Fruit fly (Drosophila melanogaster): ENCODE results near the gene Fum3.

Gene Fum3

DNA sequence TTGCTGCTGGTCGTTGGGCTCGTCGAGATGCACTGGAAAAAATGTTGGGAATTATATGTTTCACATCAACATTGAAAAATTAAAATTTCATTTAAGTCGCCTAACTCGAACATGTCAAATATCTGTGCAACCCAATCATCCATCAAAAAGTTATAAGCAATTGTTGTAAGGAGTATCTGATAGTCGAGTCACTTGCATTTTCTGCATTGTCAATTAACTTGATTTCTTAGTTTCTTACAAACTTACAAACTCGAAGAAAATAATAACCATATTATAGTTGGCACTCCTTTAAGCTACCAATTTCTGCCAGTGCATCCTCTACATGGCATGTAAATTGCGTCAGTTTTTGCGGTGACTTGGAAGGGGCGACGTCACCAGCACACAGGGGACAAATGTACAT lies 17.5 kb upstream of the Fum3 start (continued):
- peak; percentile 41 for TF ChIP-seq PHDP (tag; optimal IDR thresholded peaks at IDR 0.05)
- peak; percentile 2 for TF ChIP-seq CG16863 (GFP tag; optimal IDR thresholded peaks at IDR 0.05)
- no peak for TF ChIP-seq Awh (GFP tag; IDR thresholded peaks at IDR 0.05)
- TF ChIP-seq org-1 (GFP tag; optimal IDR thresholded peaks at IDR 0.05), result peak; percentile 33
- 0 out of 2 replicates have a peak, but pooled peaks have one; percentile 19 for TF ChIP-seq Nf-YA (GFP tag; IDR thresholded peaks at IDR 0.05)
- TF ChIP-seq Lim3 (GFP tag; IDR thresholded peaks at IDR 0.05), result no peak
- TF ChIP-seq CG7556 (GFP tag; optimal IDR thresholded peaks at IDR 0.05), result peak; percentile 64
- 0 out of 2 replicates have a peak, but pooled peaks have one; percentile 8 for TF ChIP-seq ttk (GFP tag; IDR thresholded peaks at IDR 0.05)
- no peak for TF ChIP-seq CG11723 (GFP tag; optimal IDR thresholded peaks at IDR 0.05)
- TF ChIP-seq CG2199 (GFP tag; IDR thresholded peaks at IDR 0.05), result no peak
- no peak for TF ChIP-seq nerfin-1 (tag; optimal IDR thresholded peaks at IDR 0.05)
- peak; percentile 34 for TF ChIP-seq HLH54F (GFP tag; optimal IDR thresholded peaks at IDR 0.05)
- no peak for TF ChIP-seq dati (GFP tag; IDR thresholded peaks at IDR 0.05)
- peak; percentile 51; the same call in 1 of the 2 replicates for TF ChIP-seq CG6689 (GFP tag; IDR thresholded peaks at IDR 0.05)
- peak; percentile 73 for TF ChIP-seq CG31441 (GFP tag; IDR thresholded peaks at IDR 0.05)
- peak; percentile 34 for TF ChIP-seq Abd-B (GFP tag; optimal IDR thresholded peaks at IDR 0.05)
- peak; percentile 33; the same call in 1 of the 2 replicates for TF ChIP-seq vvl (GFP tag; IDR thresholded peaks at IDR 0.05)
- no peak for TF ChIP-seq Hr78 (GFP tag; optimal IDR thresholded peaks at IDR 0.05)
- peak; percentile 21 for TF ChIP-seq eyg (GFP tag; optimal IDR thresholded peaks at IDR 0.05)
- peak; percentile 27; the same call in 1 of the 2 replicates for TF ChIP-seq tna (GFP tag; IDR thresholded peaks at IDR 0.05; ENCODE audit: partially characterized antibody)
- TF ChIP-seq sd (tag; optimal IDR thresholded peaks at IDR 0.05), result no peak
- TF ChIP-seq bcd (GFP tag; optimal IDR thresholded peaks at IDR 0.05), result peak; percentile 39
- no peak for TF ChIP-seq YL-1 (GFP tag; optimal IDR thresholded peaks at IDR 0.05)
- TF ChIP-seq ERR (GFP tag; optimal IDR thresholded peaks at IDR 0.05), result no peak
- no peak for TF ChIP-seq D (optimal IDR thresholded peaks at IDR 0.05)
- peak; percentile 63 for TF ChIP-seq D (GFP tag; optimal IDR thresholded peaks at IDR 0.05)
- 0 out of 2 replicates have a peak, but pooled peaks have one; percentile 36 for TF ChIP-seq esg (GFP tag; conservative IDR thresholded peaks at IDR 0.05)
- peak; percentile 39; the same call in 1 of the 2 replicates for TF ChIP-seq CG4404 (GFP tag; IDR thresholded peaks at IDR 0.05)
- TF ChIP-seq CG32767 (GFP tag; IDR thresholded peaks at IDR 0.05), result no peak
- TF ChIP-seq CG1603 (tag; optimal IDR thresholded peaks at IDR 0.05), result peak; percentile 53
- TF ChIP-seq CG8924 (tag; optimal IDR thresholded peaks at IDR 0.05), result peak; percentile 45
- TF ChIP-seq ind (GFP tag; optimal IDR thresholded peaks at IDR 0.05), result peak; percentile 8
- peak; percentile 98 for TF ChIP-seq CG10431 (GFP tag; optimal IDR thresholded peaks at IDR 0.05)
- TF ChIP-seq ATbp (GFP tag; optimal IDR thresholded peaks at IDR 0.05), result peak; percentile 37
- TF ChIP-seq CG4707 (GFP tag; optimal IDR thresholded peaks at IDR 0.05), result no peak
- TF ChIP-seq CG10274 (GFP tag; optimal IDR thresholded peaks at IDR 0.05), result no peak
- no peak for TF ChIP-seq Doc2 (GFP tag; IDR thresholded peaks at IDR 0.05)
- no peak for TF ChIP-seq CG15073 (GFP tag; optimal IDR thresholded peaks at IDR 0.05)
- peak; percentile 65 for TF ChIP-seq CG9727 (GFP tag; optimal IDR thresholded peaks at IDR 0.05)
- no peak for TF ChIP-seq exex (tag; optimal IDR thresholded peaks at IDR 0.05)
- no peak for TF ChIP-seq jumu (GFP tag; optimal IDR thresholded peaks at IDR 0.05)
- no peak for TF ChIP-seq Dp (GFP tag; optimal IDR thresholded peaks at IDR 0.05)
- peak; percentile 42 for TF ChIP-seq CG15269 (tag; optimal IDR thresholded peaks at IDR 0.05)
- peak; percentile 35 for TF ChIP-seq tin (GFP tag; optimal IDR thresholded peaks at IDR 0.05)
- peak; percentile 4; the same call in 1 of the 2 replicates for TF ChIP-seq ranshi (GFP tag; IDR thresholded peaks at IDR 0.05)
- TF ChIP-seq Dfd (GFP tag; optimal IDR thresholded peaks at IDR 0.05), result no peak
- no peak for TF ChIP-seq dm (GFP tag; optimal IDR thresholded peaks at IDR 0.05)
- TF ChIP-seq CG13123 (GFP tag; optimal IDR thresholded peaks at IDR 0.05), result no peak
- TF ChIP-seq CG12659 (GFP tag; optimal IDR thresholded peaks at IDR 0.05), result peak; percentile 1
- TF ChIP-seq HLH4C (GFP tag; IDR thresholded peaks at IDR 0.05; ENCODE audit: partially characterized antibody), result peak; percentile 44; the same call in 1 of the 3 replicates
- TF ChIP-seq CG9437 (GFP tag; optimal IDR thresholded peaks at IDR 0.05), result peak; percentile 38

Measured in whole organism, embryonic.